Worm (Caenorhabditis elegans) whole organism, late embryonic: ENCODE results near the gene srh-218.

ENCODE experiments used
- ceh-34 ChIP-seq: sonication (generic microtip); optimal IDR thresholded peaks from 2 replicates; lab custom pipeline; 2016; ENCODE audit warnings: mild to moderate bottlenecking, missing genetic modification characterization, missing compliant biosample characterization
- dve-1 ChIP-seq: sonication (generic microtip); optimal IDR thresholded peaks from 2 replicates; lab custom pipeline; 2017; ENCODE audit warnings: antibody characterized with exemption, mild to moderate bottlenecking, missing genetic modification characterization, missing compliant biosample characterization
- hlh-15 ChIP-seq: sonication (generic microtip); optimal IDR thresholded peaks from 2 replicates; lab custom pipeline; 2016; ENCODE audit warnings: missing genetic modification characterization, missing compliant biosample characterization
- ttx-3 ChIP-seq: sonication (generic microtip); optimal IDR thresholded peaks from 2 replicates; lab custom pipeline; 2016; ENCODE audit warnings: missing genetic modification reagents, missing genetic modification characterization, missing compliant biosample characterization

- TF ChIP-seq dve-1 (no peak), hlh-15 (tag; lab: Kevin White, UChicago) (no peak), ttx-3 (tag; lab: Kevin White, UChicago) (no peak), ceh-34 (tag; lab: Kevin White, UChicago) (no peak)
These were observed 39.3 kb downstream of the srh-218 start, which contains the start of gene F21A3.11 for ce11 chrV:15533096-15533495.
